Fruit fly (Drosophila melanogaster): Measurements from ENCODE around the gene CG4766.

The CG4766 gene

dm6 chrX:5992141-5992540 lies 8.5 kb downstream of the CG4766 start (continued):
- TF ChIP-seq HmgZ (tag; optimal IDR thresholded peaks at IDR 0.05): peak; percentile 40
- no peak for TF ChIP-seq CG18262 (tag; optimal IDR thresholded peaks at IDR 0.05)
- TF ChIP-seq yki (optimal IDR thresholded peaks at IDR 0.05): peak; percentile 18
- no peak for TF ChIP-seq sr (GFP tag; IDR thresholded peaks at IDR 0.05)
- no peak for TF ChIP-seq Chrac-16 (GFP tag; optimal IDR thresholded peaks at IDR 0.05)
- no peak for TF ChIP-seq cas (GFP tag; IDR thresholded peaks at IDR 0.05)
- TF ChIP-seq Blimp-1 (GFP tag; optimal IDR thresholded peaks at IDR 0.05): peak; percentile 0
- TF ChIP-seq pita (GFP tag; optimal IDR thresholded peaks at IDR 0.05): peak; percentile 91
- TF ChIP-seq CG16779 (GFP tag; IDR thresholded peaks at IDR 0.05): no peak
- peak; percentile 95 for TF ChIP-seq Vsx1 (GFP tag; optimal IDR thresholded peaks at IDR 0.05)
- no peak for TF ChIP-seq Tbp (GFP tag; optimal IDR thresholded peaks at IDR 0.05)
- TF ChIP-seq HmgD (GFP tag; optimal IDR thresholded peaks at IDR 0.05): no peak
- no peak for TF ChIP-seq CHES-1-like (GFP tag; optimal IDR thresholded peaks at IDR 0.05)
- peak; percentile 54 for TF ChIP-seq CG1603 (tag; optimal IDR thresholded peaks at IDR 0.05)
- TF ChIP-seq psq (GFP tag; optimal IDR thresholded peaks at IDR 0.05): no peak
- TF ChIP-seq NfI (GFP tag; optimal IDR thresholded peaks at IDR 0.05): peak; percentile 26
- TF ChIP-seq CG17359 (tag; optimal IDR thresholded peaks at IDR 0.05): no peak
- no peak for TF ChIP-seq CG8388 (GFP tag; optimal IDR thresholded peaks at IDR 0.05)
- no peak for TF ChIP-seq CG7839 (tag; optimal IDR thresholded peaks at IDR 0.05)
- no peak for TF ChIP-seq CG4424 (GFP tag; optimal IDR thresholded peaks at IDR 0.05)
- TF ChIP-seq ab (GFP tag; optimal IDR thresholded peaks at IDR 0.05): no peak
- no peak for TF ChIP-seq CG17361 (GFP tag; IDR thresholded peaks at IDR 0.05)
- no peak for TF ChIP-seq Hr78 (GFP tag; optimal IDR thresholded peaks at IDR 0.05)
- no peak for TF ChIP-seq BtbVII (GFP tag; optimal IDR thresholded peaks at IDR 0.05)
- peak; percentile 29 for TF ChIP-seq CG11504 (tag; optimal IDR thresholded peaks at IDR 0.05)
- TF ChIP-seq esg (GFP tag; conservative IDR thresholded peaks at IDR 0.05): no peak
- peak in 1 of 2 experiments; percentile 7 for TF ChIP-seq bsh (GFP tag; optimal IDR thresholded peaks at IDR 0.05)
- peak; percentile 44 for TF ChIP-seq Lhr (GFP tag; optimal IDR thresholded peaks at IDR 0.05)
- no peak for TF ChIP-seq Dref (GFP tag; IDR thresholded peaks at IDR 0.05)
- TF ChIP-seq CG15479 (GFP tag; optimal IDR thresholded peaks at IDR 0.05): peak; percentile 73
- peak; percentile 74 for TF ChIP-seq zen (tag; optimal IDR thresholded peaks at IDR 0.05)
- no peak for TF ChIP-seq CG8924 (tag; optimal IDR thresholded peaks at IDR 0.05)
- TF ChIP-seq CG5953 (GFP tag; IDR thresholded peaks at IDR 0.05): no peak
- peak; percentile 83 for TF ChIP-seq CTCF (GFP tag; optimal IDR thresholded peaks at IDR 0.05)
- TF ChIP-seq CG2199 (GFP tag; IDR thresholded peaks at IDR 0.05): peak; percentile 25; the same call in 1 of the 3 replicates
- TF ChIP-seq jing (GFP tag; optimal IDR thresholded peaks at IDR 0.05): no peak
- no peak for TF ChIP-seq CG31441 (GFP tag; IDR thresholded peaks at IDR 0.05)
- TF ChIP-seq sna (GFP tag; IDR thresholded peaks at IDR 0.05; ENCODE audit: partially characterized antibody): no peak
- peak; percentile 22 for TF ChIP-seq CG33213 (GFP tag; optimal IDR thresholded peaks at IDR 0.05)
- TF ChIP-seq CG4707 (GFP tag; optimal IDR thresholded peaks at IDR 0.05): peak; percentile 14
- peak; percentile 15 for TF ChIP-seq CG10979 (tag; optimal IDR thresholded peaks at IDR 0.05)
- no peak for TF ChIP-seq CG4820 (GFP tag; optimal IDR thresholded peaks at IDR 0.05)
- TF ChIP-seq CG13424 (tag; optimal IDR thresholded peaks at IDR 0.05): peak; percentile 11
- no peak for TF ChIP-seq ttk (GFP tag; IDR thresholded peaks at IDR 0.05)
- TF ChIP-seq Med (GFP tag): peak; percentile 79
- TF ChIP-seq CG2712 (tag; optimal IDR thresholded peaks at IDR 0.05): peak; percentile 10
- no peak for TF ChIP-seq CG10147 (GFP tag; optimal IDR thresholded peaks at IDR 0.05)
- TF ChIP-seq D (optimal IDR thresholded peaks at IDR 0.05): no peak
- TF ChIP-seq D (GFP tag; optimal IDR thresholded peaks at IDR 0.05): no peak
- peak; percentile 26; the same call in 1 of the 2 replicates for TF ChIP-seq CG6272 (GFP tag; IDR thresholded peaks at IDR 0.05)
- TF ChIP-seq CG31365 (tag; optimal IDR thresholded peaks at IDR 0.05): peak; percentile 96
- peak; percentile 40 for TF ChIP-seq CG15601 (tag; optimal IDR thresholded peaks at IDR 0.05)

Data from whole organism, embryonic.